Worm (Caenorhabditis elegans) whole organism, midembryonic: ENCODE data around the gene nstp-6.

ENCODE experiments used
- T22C8.4 ChIP-seq: fragments of 200-800 bp; sonication (Bioruptor generic); IDR thresholded peaks from 2 replicates; pipeline ENCODE4 v1.3.6; 2022; ENCODE audit warnings: missing genetic modification characterization, missing compliant biosample characterization
- cog-1 ChIP-seq: sonication (generic microtip); optimal IDR thresholded peaks from 2 replicates; lab custom pipeline; 2016; ENCODE audit warnings: missing genetic modification characterization, missing compliant biosample characterization
- flt-1 ChIP-seq: fragments of 200-800 bp; sonication (Bioruptor generic); IDR thresholded peaks from 2 replicates; pipeline ENCODE4 v1.3.6; 2022; ENCODE audit warnings: missing genetic modification characterization, missing compliant biosample characterization
- klf-2 ChIP-seq: fragments of 200-800 bp; sonication (Bioruptor generic); conservative IDR thresholded peaks from 2 replicates; pipeline ENCODE4 v1.3.6; 2022; ENCODE audit warnings: missing genetic modification reagents, missing genetic modification characterization, missing compliant biosample characterization
- ref-1 ChIP-seq: fragments of 200-800 bp; sonication (Bioruptor generic); conservative IDR thresholded peaks from 2 replicates; pipeline ENCODE4 v1.3.6; 2022; ENCODE audit warnings: missing genetic modification reagents, missing genetic modification characterization, missing compliant biosample characterization
- tab-1 ChIP-seq: fragments of 200-800 bp; sonication (Bioruptor generic); IDR thresholded peaks from 2 replicates; pipeline ENCODE4 v1.3.6; 2022; ENCODE audit warnings: missing genetic modification characterization, missing compliant biosample characterization
- ztf-23 ChIP-seq: fragments of 200-800 bp; sonication (Bioruptor generic); IDR thresholded peaks from 2 replicates; pipeline ENCODE4 v1.3.6; 2022; ENCODE audit warnings: missing genetic modification reagents, missing genetic modification characterization, missing compliant biosample characterization
- ztf-29 ChIP-seq: fragments of 200-800 bp; sonication (Bioruptor generic); IDR thresholded peaks from 2 replicates; pipeline ENCODE4 v1.3.6; 2022; ENCODE audit warnings: missing genetic modification reagents, missing genetic modification characterization, missing compliant biosample characterization

DNA sequence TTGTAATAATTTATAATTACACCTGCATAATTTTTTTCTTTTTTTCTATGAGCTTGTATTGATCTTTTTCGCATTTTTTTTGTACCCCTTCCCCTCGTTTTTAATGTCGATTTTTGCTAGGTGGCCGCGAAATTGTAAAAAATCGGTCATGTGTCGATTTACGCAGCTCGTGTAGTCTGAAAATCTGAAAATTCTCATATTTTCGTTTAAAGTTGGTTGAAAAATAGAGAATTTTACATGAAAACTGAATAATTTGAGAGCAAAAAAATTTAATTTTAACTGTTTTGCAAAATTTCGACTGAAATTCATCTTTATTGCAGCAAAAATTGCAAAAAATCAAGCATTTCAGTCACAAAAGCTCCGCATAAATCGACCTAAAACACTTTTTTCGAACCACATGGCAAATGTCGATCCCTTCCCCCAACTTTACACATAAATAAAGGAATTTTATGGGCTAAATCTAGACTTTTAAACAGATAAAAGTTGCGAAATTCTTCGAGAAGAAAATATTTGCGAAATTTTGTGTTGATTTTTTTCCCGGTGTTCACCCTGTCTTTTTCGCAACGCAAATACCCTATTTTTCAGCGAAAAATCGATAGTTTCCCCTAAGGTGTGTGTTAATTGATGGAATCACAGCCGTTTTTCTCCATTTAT, 21.1 kb downstream of the nstp-6 start:
- TF ChIP-seq ztf-23 (GFP tag; lab: Robert Waterston, UW) (no peak), tab-1 (no peak), ref-1 (no peak), cog-1 (tag; lab: Kevin White, UChicago) (no peak), ztf-29 (GFP tag; lab: Robert Waterston, UW) (no peak), klf-2 (GFP tag; lab: Robert Waterston, UW) (no peak), flt-1 (GFP tag; lab: Robert Waterston, UW) (no peak), T22C8.4 (GFP tag; lab: Robert Waterston, UW) (no peak)
